Fruit fly (Drosophila melanogaster) whole organism, embryonic: Measurements from ENCODE around the gene CG45066.
A peak's percentile ranks its signal among the peaks of the same experiment; 100 is the strongest.

Source experiments
- Ada2b ChIP-seq: fragments of 200-800 bp; sonication (Bioruptor generic); IDR thresholded peaks from 2 replicates; pipeline ENCODE4 v1.3.6; 2022; ENCODE audit warnings: missing biosample characterization, missing genetic modification characterization
- Aef1 ChIP-seq: fragments of 200-800 bp; sonication (Bioruptor generic); IDR thresholded peaks from 3 replicates; pipeline ENCODE4 v1.3.6; 2022; ENCODE audit warnings: missing biosample characterization, missing genetic modification characterization
- Awh ChIP-seq: fragments of 200-800 bp; sonication (Bioruptor generic); IDR thresholded peaks from 2 replicates; pipeline ENCODE4, ENCODE4 v1.3.6; 2022; ENCODE audit warnings: missing biosample characterization, missing genetic modification characterization
- CG10462 ChIP-seq: fragments of 200-800 bp; sonication (Bioruptor generic); optimal IDR thresholded peaks from 2 replicates; lab custom pipeline; 2016; ENCODE audit warnings: missing biosample characterization, missing genetic modification characterization
- CG11085 ChIP-seq: fragments of 200-800 bp; sonication (Bioruptor generic); IDR thresholded peaks from 2 replicates; pipeline ENCODE4 v1.3.6; 2022; ENCODE audit warnings: missing biosample characterization, missing genetic modification characterization
- CG11398 ChIP-seq: fragments of 200-800 bp; sonication (Bioruptor generic); optimal IDR thresholded peaks from 2 replicates; lab custom pipeline; 2016; ENCODE audit warnings: missing biosample characterization, missing genetic modification characterization
- CG1233 ChIP-seq: fragments of 200-800 bp; sonication (Bioruptor generic); optimal IDR thresholded peaks from 4 replicates; lab custom pipeline; 2018; ENCODE audit warnings: missing biosample characterization, mild to moderate bottlenecking, missing genetic modification characterization
- CG1603 ChIP-seq: fragments of 200-800 bp; sonication (Bioruptor generic); optimal IDR thresholded peaks from 2 replicates; lab custom pipeline; 2019; ENCODE audit warnings: missing biosample characterization, mild to moderate bottlenecking, missing genetic modification characterization, moderate library complexity
- CG17359 ChIP-seq: fragments of 200-800 bp; sonication (Bioruptor generic); optimal IDR thresholded peaks from 3 replicates; lab custom pipeline; 2018; ENCODE audit warnings: missing biosample characterization, mild to moderate bottlenecking, missing genetic modification characterization, moderate library complexity
- CG2202 ChIP-seq: fragments of 200-800 bp; sonication (Bioruptor generic); optimal IDR thresholded peaks from 2 replicates; lab custom pipeline; 2018; ENCODE audit warnings: missing biosample characterization, mild to moderate bottlenecking, missing genetic modification characterization
- CG30403 ChIP-seq: fragments of 200-800 bp; sonication (Bioruptor generic); optimal IDR thresholded peaks from 3 replicates; lab custom pipeline; 2016; ENCODE audit warnings: missing biosample characterization, missing genetic modification characterization
- CG31224 ChIP-seq: fragments of 200-800 bp; sonication (Bioruptor generic); IDR thresholded peaks from 2 replicates; pipeline ENCODE4 v1.3.6; 2022; ENCODE audit warnings: missing biosample characterization, missing genetic modification characterization
- CG33213 ChIP-seq: fragments of 200-800 bp; sonication (Bioruptor generic); optimal IDR thresholded peaks from 3 replicates; lab custom pipeline; 2016; ENCODE audit warnings: missing biosample characterization, missing genetic modification characterization
- CG3995 ChIP-seq: fragments of 200-800 bp; sonication (Bioruptor generic); optimal IDR thresholded peaks from 3 replicates; lab custom pipeline; 2016; ENCODE audit warnings: missing biosample characterization, missing genetic modification characterization
- CG4360 ChIP-seq: fragments of 200-800 bp; sonication (Bioruptor generic); IDR thresholded peaks from 2 replicates; pipeline ENCODE4 v1.3.6; 2022; ENCODE audit warnings: missing biosample characterization, missing genetic modification characterization
- CG4424 ChIP-seq: fragments of 200-800 bp; sonication (Bioruptor generic); optimal IDR thresholded peaks from 3 replicates; lab custom pipeline; 2016; ENCODE audit warnings: missing biosample characterization, missing genetic modification characterization
- CG6175 ChIP-seq: fragments of 200-800 bp; sonication (Bioruptor generic); IDR thresholded peaks from 3 replicates; pipeline ENCODE4 v1.3.6; 2022; ENCODE audit warnings: missing biosample characterization, missing genetic modification characterization
- CG6254 ChIP-seq: fragments of 200-800 bp; sonication (Bioruptor generic); optimal IDR thresholded peaks from 3 replicates; lab custom pipeline; 2017; ENCODE audit warnings: mild to moderate bottlenecking, missing biosample characterization, missing genetic modification reagents, missing genetic modification characterization
- CG7271 ChIP-seq: fragments of 200-800 bp; sonication (Bioruptor generic); optimal IDR thresholded peaks from 2 replicates; lab custom pipeline; 2018; ENCODE audit warnings: missing biosample characterization, mild to moderate bottlenecking, missing genetic modification characterization, moderate library complexity
- CkIIα-i1 ChIP-seq: fragments of 200-800 bp; sonication (Bioruptor generic); IDR thresholded peaks from 2 replicates; pipeline ENCODE4 v1.3.6; 2022; ENCODE audit warnings: missing biosample characterization, missing genetic modification characterization
- Deaf1 ChIP-seq: fragments of 200-800 bp; optimal IDR thresholded peaks from 3 replicates; lab custom pipeline; 2019; ENCODE audit warnings: missing biosample characterization, mild to moderate bottlenecking, missing genetic modification characterization, moderate library complexity
- Dp ChIP-seq: fragments of 200-800 bp; sonication (Bioruptor generic); optimal IDR thresholded peaks from 2 replicates; lab custom pipeline; 2018; ENCODE audit warnings: missing biosample characterization, mild to moderate bottlenecking, missing genetic modification characterization, moderate library complexity
- Hr3 ChIP-seq: fragments of 200-800 bp; sonication (Bioruptor generic); optimal IDR thresholded peaks from 3 replicates; lab custom pipeline; 2016; ENCODE audit warnings: missing biosample characterization, missing genetic modification characterization
- Kr ChIP-seq: fragments of 200-800 bp; sonication (Bioruptor generic); optimal IDR thresholded peaks from 2 replicates; lab custom pipeline; 2017; ENCODE audit warnings: missing biosample characterization, mild to moderate bottlenecking, missing genetic modification characterization
- Meics ChIP-seq: fragments of 200-800 bp; sonication (Bioruptor generic); optimal IDR thresholded peaks from 2 replicates; lab custom pipeline; 2017; ENCODE audit warnings: missing biosample characterization, mild to moderate bottlenecking, missing genetic modification characterization
- Myb ChIP-seq: fragments of 200-800 bp; sonication (Bioruptor generic); optimal IDR thresholded peaks from 2 replicates; lab custom pipeline; 2016; ENCODE audit warnings: missing biosample characterization, missing genetic modification characterization
- Ptx1 ChIP-seq: fragments of 200-800 bp; sonication (Bioruptor generic); IDR thresholded peaks from 2 replicates; pipeline ENCODE4 v1.3.6; 2022; ENCODE audit warnings: missing biosample characterization, missing genetic modification characterization
- Ssrp ChIP-seq: fragments of 200-800 bp; sonication (Bioruptor generic); optimal IDR thresholded peaks from 2 replicates; lab custom pipeline; 2018; ENCODE audit warnings: missing biosample characterization, mild to moderate bottlenecking, missing genetic modification characterization, moderate library complexity
- Xbp1 ChIP-seq: fragments of 200-800 bp; sonication (Bioruptor generic); optimal IDR thresholded peaks from 3 replicates; lab custom pipeline; 2016; ENCODE audit warnings: missing biosample characterization, mild to moderate bottlenecking, missing genetic modification characterization
- bigmax ChIP-seq: fragments of 200-800 bp; sonication (Bioruptor generic); optimal IDR thresholded peaks from 2 replicates; lab custom pipeline; 2018; ENCODE audit warnings: missing biosample characterization, mild to moderate bottlenecking, missing genetic modification characterization
- cato ChIP-seq: fragments of 200-800 bp; sonication (Bioruptor generic); optimal IDR thresholded peaks from 2 replicates; lab custom pipeline; 2016; ENCODE audit warnings: missing biosample characterization, missing genetic modification characterization, borderline replicate concordance
- crc ChIP-seq: fragments of 200-800 bp; sonication (Bioruptor generic); optimal IDR thresholded peaks from 2 replicates; lab custom pipeline; 2016; ENCODE audit warnings: missing biosample characterization, missing genetic modification characterization
- ftz-f1 ChIP-seq: fragments of 200-800 bp; sonication (Bioruptor generic); optimal IDR thresholded peaks from 2 replicates; lab custom pipeline; 2016; ENCODE audit warnings: missing biosample characterization, missing genetic modification characterization
- gfzf ChIP-seq: fragments of 200-800 bp; sonication (Bioruptor generic); optimal IDR thresholded peaks from 2 replicates; lab custom pipeline; 2016; ENCODE audit warnings: missing biosample characterization, mild to moderate bottlenecking, missing genetic modification characterization, moderate library complexity
- knrl ChIP-seq: fragments of 200-800 bp; sonication (Bioruptor generic); IDR thresholded peaks from 3 replicates; pipeline ENCODE4 v1.3.6; 2022; ENCODE audit warnings: missing biosample characterization, missing genetic modification characterization; ENCODE audit not compliant: partially characterized antibody
- lola ChIP-seq, 3 experiments: fragments of >200 bp in 2 of 3; fragments of 200-800 bp in 1 of 3; sonication (Bioruptor generic) in 1 of 3; optimal IDR thresholded peaks; 2 replicates each; lab custom pipeline; 2017 to 2019; ENCODE audit warnings: missing biosample characterization in 3 of 3, missing genetic modification characterization in 3 of 3, mild to moderate bottlenecking in 1 of 3, moderate library complexity in 1 of 3
- maf-S ChIP-seq: fragments of 200-800 bp; sonication (Bioruptor generic); optimal IDR thresholded peaks from 2 replicates; lab custom pipeline; 2016; ENCODE audit warnings: missing biosample characterization, missing genetic modification characterization
- oc ChIP-seq: fragments of 200-800 bp; sonication (Bioruptor generic); optimal IDR thresholded peaks from 2 replicates; lab custom pipeline; 2018; ENCODE audit warnings: missing biosample characterization, mild to moderate bottlenecking, missing genetic modification characterization, moderate library complexity
- otp ChIP-seq: fragments of 200-800 bp; sonication (Bioruptor generic); IDR thresholded peaks from 3 replicates; pipeline ENCODE4, ENCODE4 v1.3.6; 2022; ENCODE audit warnings: missing biosample characterization, missing genetic modification characterization
- pfk ChIP-seq: fragments of 200-800 bp; sonication (Bioruptor generic); optimal IDR thresholded peaks from 2 replicates; lab custom pipeline; 2018; ENCODE audit warnings: missing biosample characterization, mild to moderate bottlenecking, missing genetic modification characterization, moderate library complexity
- pita ChIP-seq: fragments of 200-800 bp; sonication (Bioruptor generic); optimal IDR thresholded peaks from 2 replicates; lab custom pipeline; 2017; ENCODE audit warnings: missing biosample characterization, mild to moderate bottlenecking, missing genetic modification characterization
- prd ChIP-seq, 3 experiments: fragments of >200 bp in 2 of 3; fragments of 200-800 bp in 1 of 3; sonication (Bioruptor generic) in 1 of 3; optimal IDR thresholded peaks in 2 of 3; IDR thresholded peaks in 1 of 3; 2 replicates in 2 of 3; 3 replicates in 1 of 3; pipeline versions ENCODE4 v1.3.6 to Lab custom; 2017 to 2022; ENCODE audit warnings: missing biosample characterization in 1 of 3, missing genetic modification characterization in 1 of 3
- pros ChIP-seq: fragments of 200-800 bp; sonication (Bioruptor generic); optimal IDR thresholded peaks from 3 replicates; lab custom pipeline; 2019; ENCODE audit warnings: missing biosample characterization, mild to moderate bottlenecking, missing genetic modification characterization, moderate library complexity
- sd ChIP-seq: fragments of 200-800 bp; sonication (Bioruptor generic); optimal IDR thresholded peaks from 3 replicates; lab custom pipeline; 2018; ENCODE audit warnings: missing biosample characterization, mild to moderate bottlenecking, missing genetic modification characterization, moderate library complexity
- sim ChIP-seq: fragments of 200-800 bp; sonication (Bioruptor generic); IDR thresholded peaks from 2 replicates; pipeline ENCODE4 v1.3.6; 2022; ENCODE audit warnings: missing biosample characterization, missing genetic modification characterization
- tin ChIP-seq: fragments of 200-800 bp; sonication (Bioruptor generic); optimal IDR thresholded peaks from 3 replicates; lab custom pipeline; 2016; ENCODE audit warnings: missing biosample characterization, missing genetic modification characterization
- vnd ChIP-seq: fragments of 200-800 bp; sonication (Bioruptor generic); IDR thresholded peaks from 3 replicates; pipeline ENCODE4 v1.3.6; 2022; ENCODE audit warnings: missing biosample characterization, missing genetic modification characterization; ENCODE audit not compliant: partially characterized antibody
- wor ChIP-seq: fragments of 200-800 bp; sonication (Bioruptor generic); IDR thresholded peaks from 2 replicates; pipeline ENCODE4 v1.3.6; 2022; ENCODE audit warnings: missing biosample characterization, missing genetic modification characterization

CG45066 gene

DNA sequence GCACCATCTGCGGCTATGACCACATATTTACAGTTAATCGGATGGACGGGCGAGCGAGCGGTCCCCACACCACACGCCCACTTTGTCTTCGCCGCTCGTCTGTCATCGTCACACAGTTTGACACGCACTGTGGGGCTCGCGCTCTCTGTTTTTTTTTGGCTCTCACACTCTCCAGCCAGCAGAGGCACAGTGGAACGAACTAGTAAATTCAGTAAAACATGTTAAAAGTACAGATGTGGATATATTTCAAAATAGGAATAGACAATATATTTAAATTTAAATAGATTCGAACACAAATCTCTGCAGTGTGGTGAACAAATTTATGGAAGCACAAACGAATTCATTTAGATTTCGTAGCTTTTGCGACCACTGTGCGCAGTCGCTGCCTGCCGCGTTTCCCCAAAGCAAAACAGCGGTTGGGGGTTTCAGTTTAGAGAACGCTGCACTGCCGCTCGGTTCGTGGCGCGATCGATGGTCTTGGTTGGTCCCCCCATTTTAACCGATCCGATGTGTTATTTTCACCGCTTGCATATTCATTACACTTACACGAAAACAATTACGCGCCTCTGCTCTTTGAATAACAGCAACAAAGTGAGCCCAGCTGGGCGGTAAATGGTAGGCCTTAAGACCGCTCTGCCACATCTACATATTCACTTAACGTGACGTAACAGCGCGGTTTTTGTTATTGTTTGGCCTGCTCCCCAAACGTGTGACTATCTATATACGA lies 29.7 kb downstream of the CG45066 start (continued):
- TF ChIP-seq CG2202 (tag; lab: Kevin White, UChicago) (peak; percentile 98), CG1233 (GFP tag; lab: Kevin White, UChicago) (peak; percentile 97), pita (GFP tag; lab: Kevin White, UChicago) (no peak), CG7271 (peak; percentile 84), pros (GFP tag; lab: Kevin White, UChicago) (peak; percentile 45), CG6254 (GFP tag; lab: Kevin White, UChicago) (peak; percentile 97), Deaf1 (tag; lab: Kevin White, UChicago) (peak; percentile 90), oc (tag; lab: Kevin White, UChicago) (peak; percentile 99), Awh (GFP tag; lab: Robert Waterston, UW) (peak; percentile 99), Ssrp (tag; lab: Kevin White, UChicago) (peak; percentile 97), Ada2b (GFP tag; lab: Robert Waterston, UW) (peak; percentile 99), CG4424 (GFP tag; lab: Kevin White, UChicago) (peak; percentile 99), CG10462 (GFP tag; lab: Kevin White, UChicago) (peak; percentile 97), Hr3 (peak; percentile 98), sd (tag; lab: Kevin White, UChicago) (peak; percentile 93), otp (GFP tag; lab: Robert Waterston, UW) (peak; percentile 99), CG11085 (peak; percentile 96), lola (GFP tag; optimal IDR thresholded peaks at IDR 0.05; lab: Kevin White, UChicago) (peak in 1 of 3 experiments; percentile 94), CG3995 (GFP tag; lab: Kevin White, UChicago) (peak; percentile 83), CG6175 (GFP tag; lab: Robert Waterston, UW) (peak; percentile 97), Aef1 (GFP tag; lab: Robert Waterston, UW) (peak; percentile 98), prd (optimal IDR thresholded peaks at IDR 0.05; lab: Kevin White, UChicago) (no peak), prd (GFP tag; IDR thresholded peaks at IDR 0.05; lab: Robert Waterston, UW) (peak; percentile 99), Myb (GFP tag; lab: Kevin White, UChicago) (peak; percentile 85), CG30403 (peak; percentile 99), Dp (GFP tag; lab: Kevin White, UChicago) (peak; percentile 33), Kr (GFP tag; lab: Kevin White, UChicago) (no peak), vnd (GFP tag; lab: Robert Waterston, UW) (peak; percentile 83), wor (peak; percentile 97), ftz-f1 (GFP tag; lab: Kevin White, UChicago) (peak; percentile 94), crc (GFP tag; lab: Kevin White, UChicago) (peak; percentile 92), bigmax (GFP tag; lab: Kevin White, UChicago) (peak; percentile 78), CG33213 (peak; percentile 95), cato (GFP tag; lab: Kevin White, UChicago) (peak; percentile 97), CG31224 (GFP tag; lab: Robert Waterston, UW) (peak; percentile 95), Meics (GFP tag; lab: Kevin White, UChicago) (peak; percentile 99), Ptx1 (GFP tag; lab: Robert Waterston, UW) (peak; percentile 99), CkIIα-i1 (GFP tag; lab: Robert Waterston, UW) (peak; percentile 72; the same call in 1 of the 2 replicates), CG1603 (tag; lab: Kevin White, UChicago) (peak; percentile 98), maf-S (peak; percentile 93), gfzf (GFP tag; lab: Kevin White, UChicago) (peak; percentile 12), Xbp1 (GFP tag; lab: Kevin White, UChicago) (peak; percentile 99), pfk (peak; percentile 68), CG4360 (GFP tag; lab: Robert Waterston, UW) (peak; percentile 83), tin (peak; percentile 99), knrl (GFP tag; lab: Robert Waterston, UW) (peak; percentile 76), CG11398 (peak; percentile 91), sim (GFP tag; lab: Robert Waterston, UW) (peak; percentile 98), CG17359 (peak; percentile 99)
